Worm (Caenorhabditis elegans) whole organism, L1 larva: ENCODE measurements around the gene ari-1.4.

ENCODE experiments used
- lin-15B ChIP-seq: fragments of 150-350 bp; sonication (generic microtip); optimal IDR thresholded peaks from 3 replicates; lab custom pipeline; 2014; ENCODE audit warnings: missing biosample characterization, missing genetic modification characterization
- pqm-1 ChIP-seq: sonication (generic microtip); optimal IDR thresholded peaks from 3 replicates; lab custom pipeline; 2017; ENCODE audit warnings: missing biosample characterization, missing genetic modification characterization

DNA sequence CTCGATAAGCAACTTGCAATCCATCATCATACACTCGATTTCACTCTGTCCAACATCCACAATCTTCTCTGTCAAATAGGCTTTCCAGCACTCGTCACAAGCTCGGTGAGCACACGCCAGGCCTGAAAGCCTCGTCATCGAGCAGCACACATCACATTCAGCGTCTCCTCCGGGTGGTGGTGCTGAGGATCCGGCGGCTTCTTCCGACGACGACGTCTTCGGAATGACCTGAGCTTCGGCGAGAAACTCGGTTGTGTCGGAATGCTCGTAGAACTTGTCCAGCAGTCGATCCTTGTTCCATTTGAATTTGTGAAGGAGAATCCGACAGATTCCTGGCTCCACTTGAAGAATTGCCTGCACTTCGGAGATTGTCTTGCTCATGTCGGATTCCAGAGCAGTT lies 1.0 kb downstream of the ari-1.4 start:
- TF ChIP-seq pqm-1 (tag; lab: Kevin White, UChicago), result no peak
- no peak for TF ChIP-seq lin-15B (tag; lab: Kevin White, UChicago)
